Worm (Caenorhabditis elegans) whole organism, late embryonic: ENCODE data around the gene rcan-1.

Experiments
- K02D7.2 ChIP-seq: sonication (generic microtip); optimal IDR thresholded peaks from 2 replicates; lab custom pipeline; 2017; ENCODE audit warnings: mild to moderate bottlenecking, missing genetic modification characterization, missing compliant biosample characterization
- ceh-14 ChIP-seq: sonication (generic microtip); optimal IDR thresholded peaks from 2 replicates; lab custom pipeline; 2016; ENCODE audit warnings: missing genotype, missing genetic modification characterization, missing compliant biosample characterization
- ceh-18 ChIP-seq: sonication (generic microtip); optimal IDR thresholded peaks from 2 replicates; lab custom pipeline; 2016; ENCODE audit warnings: missing genetic modification characterization, missing compliant biosample characterization
- ceh-19 ChIP-seq: fragments of 200-800 bp; sonication (Bioruptor generic); optimal IDR thresholded peaks from 2 replicates; lab custom pipeline; 2018; ENCODE audit warnings: mild to moderate bottlenecking, missing genetic modification characterization, missing compliant biosample characterization
- ceh-24 ChIP-seq: sonication (generic microtip); optimal IDR thresholded peaks from 2 replicates; lab custom pipeline; 2016; ENCODE audit warnings: mild to moderate bottlenecking, missing genetic modification characterization, missing compliant biosample characterization
- ceh-31 ChIP-seq: sonication (generic microtip); optimal IDR thresholded peaks from 2 replicates; lab custom pipeline; 2016; ENCODE audit warnings: missing genetic modification characterization, missing compliant biosample characterization
- ceh-34 ChIP-seq: sonication (generic microtip); optimal IDR thresholded peaks from 2 replicates; lab custom pipeline; 2016; ENCODE audit warnings: mild to moderate bottlenecking, missing genetic modification characterization, missing compliant biosample characterization
- ceh-45 ChIP-seq: fragments of 200-800 bp; sonication (Bioruptor generic); IDR thresholded peaks from 2 replicates; pipeline ENCODE4 v1.3.6; 2022; ENCODE audit warnings: missing genetic modification reagents, missing genetic modification characterization, missing compliant biosample characterization
- ceh-48 ChIP-seq: sonication (generic microtip); optimal IDR thresholded peaks from 2 replicates; lab custom pipeline; 2016; ENCODE audit warnings: missing genetic modification characterization, inconsistent platforms, missing compliant biosample characterization
- ceh-9 ChIP-seq: sonication (generic microtip); optimal IDR thresholded peaks from 2 replicates; lab custom pipeline; 2016; ENCODE audit warnings: mild to moderate bottlenecking, missing genetic modification characterization, inconsistent platforms, missing compliant biosample characterization
- che-1 ChIP-seq: sonication (generic microtip); optimal IDR thresholded peaks from 2 replicates; lab custom pipeline; 2016; ENCODE audit warnings: mild to moderate bottlenecking, missing genetic modification characterization, missing compliant biosample characterization
- dmd-4 ChIP-seq: sonication (generic microtip); optimal IDR thresholded peaks from 2 replicates; lab custom pipeline; 2016; ENCODE audit warnings: borderline replicate concordance, missing genetic modification characterization, missing compliant biosample characterization
- dve-1 ChIP-seq: sonication (generic microtip); optimal IDR thresholded peaks from 2 replicates; lab custom pipeline; 2017; ENCODE audit warnings: antibody characterized with exemption, mild to moderate bottlenecking, missing genetic modification characterization, missing compliant biosample characterization
- ets-4 ChIP-seq: sonication (generic microtip); optimal IDR thresholded peaks from 2 replicates; lab custom pipeline; 2016; ENCODE audit warnings: missing genetic modification characterization, missing compliant biosample characterization
- eyg-1 ChIP-seq: sonication (generic microtip); optimal IDR thresholded peaks from 2 replicates; lab custom pipeline; 2016; ENCODE audit warnings: missing genotype, missing genetic modification characterization, missing compliant biosample characterization
- hlh-15 ChIP-seq: sonication (generic microtip); optimal IDR thresholded peaks from 2 replicates; lab custom pipeline; 2016; ENCODE audit warnings: missing genetic modification characterization, missing compliant biosample characterization
- hlh-30 ChIP-seq: sonication (generic microtip); optimal IDR thresholded peaks from 2 replicates; lab custom pipeline; 2017; ENCODE audit warnings: antibody characterized with exemption, missing genetic modification characterization, missing compliant biosample characterization; ENCODE audit not compliant: insufficient read depth
- lim-6 ChIP-seq: sonication (generic microtip); optimal IDR thresholded peaks from 2 replicates; lab custom pipeline; 2016; ENCODE audit warnings: missing genetic modification characterization, missing compliant biosample characterization
- lin-11 ChIP-seq: fragments of 200-800 bp; sonication (Bioruptor generic); optimal IDR thresholded peaks from 2 replicates; lab custom pipeline; 2018; ENCODE audit warnings: mild to moderate bottlenecking, missing genetic modification characterization, missing compliant biosample characterization
- madf-2 ChIP-seq: sonication (generic microtip); optimal IDR thresholded peaks from 2 replicates; lab custom pipeline; 2017; ENCODE audit warnings: missing genetic modification characterization, missing compliant biosample characterization
- nfya-1 ChIP-seq: sonication (generic microtip); optimal IDR thresholded peaks from 2 replicates; lab custom pipeline; 2017; ENCODE audit warnings: missing genetic modification characterization, mild to moderate bottlenecking, missing compliant biosample characterization, antibody characterized with exemption, moderate library complexity
- odd-2 ChIP-seq: sonication (generic microtip); optimal IDR thresholded peaks from 2 replicates; lab custom pipeline; 2017; ENCODE audit warnings: antibody characterized with exemption, mild to moderate bottlenecking, missing genetic modification characterization, missing compliant biosample characterization
- pat-9 ChIP-seq: fragments of 200-800 bp; sonication (Bioruptor generic); optimal IDR thresholded peaks from 2 replicates; lab custom pipeline; 2018; ENCODE audit warnings: mild to moderate bottlenecking, missing genetic modification characterization, moderate library complexity, missing compliant biosample characterization
- pha-2 ChIP-seq: sonication (generic microtip); optimal IDR thresholded peaks from 2 replicates; lab custom pipeline; 2017; ENCODE audit warnings: mild to moderate bottlenecking, missing genetic modification characterization, missing compliant biosample characterization
- pqm-1 ChIP-seq: sonication (generic microtip); optimal IDR thresholded peaks from 2 replicates; lab custom pipeline; 2016; ENCODE audit warnings: missing genetic modification characterization, missing compliant biosample characterization
- pros-1 ChIP-seq: fragments of 150-350 bp; optimal IDR thresholded peaks from 2 replicates; lab custom pipeline; 2014; ENCODE audit warnings: missing biosample characterization, missing genetic modification reagents, missing genetic modification characterization
- ref-2 ChIP-seq: sonication (generic microtip); optimal IDR thresholded peaks from 2 replicates; lab custom pipeline; 2016; ENCODE audit warnings: missing genetic modification characterization, missing compliant biosample characterization
- sdc-2 ChIP-seq: sonication (generic microtip); optimal IDR thresholded peaks from 2 replicates; lab custom pipeline; 2016; ENCODE audit warnings: missing genotype, missing genetic modification characterization, missing compliant biosample characterization
- syd-9 ChIP-seq: sonication (generic microtip); optimal IDR thresholded peaks from 2 replicates; lab custom pipeline; 2016; ENCODE audit warnings: mild to moderate bottlenecking, missing genetic modification characterization, moderate library complexity, missing compliant biosample characterization
- tbx-2 ChIP-seq: sonication (generic microtip); optimal IDR thresholded peaks from 2 replicates; lab custom pipeline; 2016; ENCODE audit warnings: missing genetic modification characterization, missing compliant biosample characterization
- tbx-7 ChIP-seq: sonication (generic microtip); optimal IDR thresholded peaks from 2 replicates; lab custom pipeline; 2016; ENCODE audit warnings: missing genotype, missing genetic modification characterization, missing compliant biosample characterization
- unc-42 ChIP-seq: sonication (generic microtip); optimal IDR thresholded peaks from 2 replicates; lab custom pipeline; 2016; ENCODE audit warnings: missing genotype, missing genetic modification characterization, missing compliant biosample characterization
- unc-55 ChIP-seq: sonication (generic microtip); optimal IDR thresholded peaks from 2 replicates; lab custom pipeline; 2017; ENCODE audit warnings: missing biosample characterization, missing genetic modification reagents, missing genetic modification characterization
- unc-86 ChIP-seq: sonication (generic microtip); optimal IDR thresholded peaks from 2 replicates; lab custom pipeline; 2016; ENCODE audit warnings: missing genetic modification characterization, missing compliant biosample characterization

The rcan-1 gene

ce11 chrIII:5721888-5722287, 38.0 kb upstream of the rcan-1 start (continued):
- no peak for TF ChIP-seq tbx-7 (tag; lab: Kevin White, UChicago)
- peak; percentile 16 for TF ChIP-seq sdc-2 (tag; lab: Kevin White, UChicago)

ce11 chrIII:5721488-5721887, 37.6 kb upstream of the rcan-1 start:
- TF ChIP-seq hlh-15 (tag; lab: Kevin White, UChicago) (no peak), unc-55 (GFP tag; lab: Kevin White, UChicago) (peak; percentile 72), unc-42 (tag; lab: Kevin White, UChicago) (no peak), dmd-4 (tag; lab: Kevin White, UChicago) (no peak), nfya-1 (tag; lab: Kevin White, UChicago) (peak; percentile 3)
- TF ChIP-seq, all 69 proteins: peak for 2

- TF ChIP-seq eyg-1 (tag; lab: Kevin White, UChicago) (no peak), ref-2 (tag; lab: Kevin White, UChicago) (peak; percentile 42), K02D7.2 (tag; lab: Kevin White, UChicago) (no peak), unc-42 (tag; lab: Kevin White, UChicago) (peak; percentile 99), ceh-31 (tag; lab: Kevin White, UChicago) (peak; percentile 51), ceh-14 (peak; percentile 44), tbx-2 (tag; lab: Kevin White, UChicago) (peak; percentile 24)
Measured at ce11 chrIII:5720266-5721019, 36.5 kb upstream of the rcan-1 start.

- TF ChIP-seq ceh-9 (tag; lab: Kevin White, UChicago) (no peak), madf-2 (no peak), odd-2 (tag; lab: Kevin White, UChicago) (no peak)
- TF ChIP-seq, all 69 proteins: peak for 0
Measured at ce11 chrIII:5719832-5720194, 35.9 kb upstream of the rcan-1 start.

ce11 chrIII:5719105-5719831, 35.4 kb upstream of the rcan-1 start:
- TF ChIP-seq odd-2 (tag; lab: Kevin White, UChicago): no peak
- peak; percentile 20 for TF ChIP-seq ceh-34 (tag; lab: Kevin White, UChicago)

ce11 chrIII:5718385-5718784, 34.5 kb upstream of the rcan-1 start:
- TF ChIP-seq lim-6 (tag; lab: Kevin White, UChicago): no peak
- TF ChIP-seq tbx-2 (tag; lab: Kevin White, UChicago): peak; percentile 17
- TF ChIP-seq, all 69 proteins: peak for 1

- TF ChIP-seq lin-11 (tag; lab: Kevin White, UChicago): no peak
Measured at ce11 chrIII:5717173-5717748, 33.4 kb upstream of the rcan-1 start.

- no peak for TF ChIP-seq che-1 (tag; lab: Kevin White, UChicago)
- no peak for TF ChIP-seq ceh-24 (tag; lab: Kevin White, UChicago)
- no peak for TF ChIP-seq unc-86 (tag; lab: Kevin White, UChicago)
- 0 out of 2 replicates have a peak, but pooled peaks have one; percentile 13 for TF ChIP-seq ceh-45
- TF ChIP-seq pros-1 (tag; lab: Kevin White, UChicago): peak; percentile 71
- no peak for TF ChIP-seq madf-2
- TF ChIP-seq ceh-19 (GFP tag; lab: Kevin White, UChicago): peak; percentile 26
- TF ChIP-seq dve-1: peak; percentile 24
- TF ChIP-seq ets-4 (tag; lab: Kevin White, UChicago): peak; percentile 79
- peak; percentile 66 for TF ChIP-seq ceh-34 (tag; lab: Kevin White, UChicago)
- TF ChIP-seq eyg-1 (tag; lab: Kevin White, UChicago): no peak
- no peak for TF ChIP-seq pqm-1
- TF ChIP-seq ceh-48 (tag; lab: Kevin White, UChicago): no peak
- TF ChIP-seq pat-9 (tag; lab: Kevin White, UChicago): no peak
- peak; percentile 79 for TF ChIP-seq hlh-30
- TF ChIP-seq pha-2 (tag; lab: Kevin White, UChicago): no peak
- peak; percentile 40 for TF ChIP-seq ceh-18 (tag; lab: Kevin White, UChicago)
- TF ChIP-seq sdc-2 (tag; lab: Kevin White, UChicago): peak; percentile 26
- TF ChIP-seq nfya-1 (tag; lab: Kevin White, UChicago): peak; percentile 84
- TF ChIP-seq syd-9 (tag; lab: Kevin White, UChicago): peak; percentile 54
Measured at ce11 chrIII:5715467-5715866, 31.6 kb upstream of the rcan-1 start.
